Worm (Caenorhabditis elegans) whole organism, mixed stage, embryonic: ENCODE data around the gene T12G3.11.

Experiments
- bed-3 ChIP-seq: fragments of 200-800 bp; sonication (Bioruptor generic); optimal IDR thresholded peaks from 3 replicates; lab custom pipeline; 2018; ENCODE audit warnings: mild to moderate bottlenecking, missing genetic modification characterization, moderate library complexity, missing compliant biosample characterization
- blmp-1 ChIP-seq: fragments of 150-350 bp; optimal IDR thresholded peaks from 2 replicates; lab custom pipeline; 2014; ENCODE audit warnings: missing biosample characterization, missing genetic modification characterization
- nhr-28 ChIP-seq: fragments of 150-350 bp; optimal IDR thresholded peaks from 2 replicates; lab custom pipeline; 2014; ENCODE audit warnings: missing biosample characterization, missing genetic modification characterization
- pha-4 ChIP-seq: fragments of 150-350 bp; optimal IDR thresholded peaks from 2 replicates; lab custom pipeline; 2018; ENCODE audit warnings: missing biosample characterization, missing genetic modification reagents, missing genetic modification characterization
- sptf-1 ChIP-seq: sonication (generic microtip); optimal IDR thresholded peaks from 2 replicates; lab custom pipeline; 2017; ENCODE audit warnings: mild to moderate bottlenecking, missing genetic modification characterization, moderate library complexity, missing compliant biosample characterization
- unc-62 ChIP-seq: fragments of 150-350 bp; optimal IDR thresholded peaks from 2 replicates; lab custom pipeline; 2014; ENCODE audit warnings: missing biosample characterization, missing genetic modification reagents, missing genetic modification characterization

ce11 chrIV:12012439-12013003 is 17.1 kb downstream of the T12G3.11 start:
- TF ChIP-seq sptf-1 (no peak), blmp-1 (tag; lab: Kevin White, UChicago) (no peak), unc-62 (GFP tag; lab: Kevin White, UChicago) (peak; percentile 90), bed-3 (GFP tag; lab: Kevin White, UChicago) (no peak), pha-4 (no peak), nhr-28 (tag; lab: Kevin White, UChicago) (no peak)
